Worm (Caenorhabditis elegans) whole organism, L2 larva: ENCODE results near the gene C52D10.3.

Source experiments
- C34F6.9 ChIP-seq: fragments of 150-350 bp; optimal IDR thresholded peaks from 2 replicates; lab custom pipeline; 2014; ENCODE audit warnings: missing biosample characterization, missing genetic modification characterization
- F13H6.1 ChIP-seq: sonication (generic microtip); optimal IDR thresholded peaks from 2 replicates; lab custom pipeline; 2016; ENCODE audit warnings: missing genetic modification characterization, missing compliant biosample characterization
- R02D3.7 ChIP-seq: fragments of 150-350 bp; optimal IDR thresholded peaks from 2 replicates; lab custom pipeline; 2014; ENCODE audit warnings: missing biosample characterization, missing genetic modification characterization
- aly-2 ChIP-seq: fragments of 150-350 bp; optimal IDR thresholded peaks from 2 replicates; lab custom pipeline; 2014; ENCODE audit warnings: missing biosample characterization, missing genetic modification characterization
- blmp-1 ChIP-seq: sonication (generic microtip); optimal IDR thresholded peaks from 2 replicates; lab custom pipeline; 2017; ENCODE audit warnings: missing genetic modification characterization, mild to moderate bottlenecking, missing compliant biosample characterization, antibody characterized with exemption, moderate library complexity; ENCODE audit not compliant: insufficient read depth
- crh-2 ChIP-seq: sonication (generic microtip); optimal IDR thresholded peaks from 2 replicates; lab custom pipeline; 2017; ENCODE audit warnings: missing biosample characterization, missing genetic modification characterization
- dmd-4 ChIP-seq: sonication (generic microtip); optimal IDR thresholded peaks from 2 replicates; lab custom pipeline; 2017; ENCODE audit warnings: missing biosample characterization, missing genetic modification characterization
- egl-27 ChIP-seq: sonication (generic microtip); optimal IDR thresholded peaks from 3 replicates; lab custom pipeline; 2017; ENCODE audit warnings: missing biosample characterization, missing genetic modification reagents, missing genetic modification characterization
- elt-1 ChIP-seq: fragments of 150-350 bp; optimal IDR thresholded peaks from 2 replicates; lab custom pipeline; 2014; ENCODE audit warnings: missing biosample characterization, missing genetic modification characterization
- mdl-1 ChIP-seq, 2 experiments: fragments of 150-350 bp in 1 of 2; sonication (generic microtip) in 1 of 2; optimal IDR thresholded peaks; 2 replicates each; lab custom pipeline; 2017; ENCODE audit warnings: missing biosample characterization in 2 of 2, missing genetic modification characterization in 2 of 2
- nhr-11 ChIP-seq: fragments of 150-350 bp; optimal IDR thresholded peaks from 2 replicates; lab custom pipeline; 2014; ENCODE audit warnings: missing biosample characterization, missing genetic modification characterization
- nhr-12 ChIP-seq: fragments of 150-350 bp; optimal IDR thresholded peaks from 2 replicates; lab custom pipeline; 2014; ENCODE audit warnings: missing biosample characterization, missing genetic modification characterization
- nhr-129 ChIP-seq: fragments of 150-350 bp; optimal IDR thresholded peaks from 2 replicates; lab custom pipeline; 2014; ENCODE audit warnings: missing biosample characterization, missing genetic modification characterization
- nhr-21 ChIP-seq: fragments of 150-350 bp; optimal IDR thresholded peaks from 2 replicates; lab custom pipeline; 2014; ENCODE audit warnings: missing biosample characterization, missing genetic modification characterization
- nhr-23 ChIP-seq: fragments of 150-350 bp; optimal IDR thresholded peaks from 2 replicates; lab custom pipeline; 2014; ENCODE audit warnings: missing biosample characterization, missing genetic modification reagents, missing genetic modification characterization
- nhr-237 ChIP-seq: fragments of 150-350 bp; optimal IDR thresholded peaks from 2 replicates; lab custom pipeline; 2014; ENCODE audit warnings: missing biosample characterization, missing genetic modification characterization
- nhr-25 ChIP-seq: fragments of 150-350 bp; sonication (generic microtip); optimal IDR thresholded peaks from 3 replicates; lab custom pipeline; 2014; ENCODE audit warnings: missing biosample characterization, missing genetic modification characterization
- nhr-77 ChIP-seq: fragments of 150-350 bp; optimal IDR thresholded peaks from 2 replicates; lab custom pipeline; 2014; ENCODE audit warnings: missing biosample characterization, missing genetic modification characterization
- skn-1 ChIP-seq: sonication (generic microtip); optimal IDR thresholded peaks from 2 replicates; lab custom pipeline; 2017; ENCODE audit warnings: missing biosample characterization, missing genetic modification characterization
- sma-3 ChIP-seq: sonication (generic microtip); optimal IDR thresholded peaks from 2 replicates; lab custom pipeline; 2016; ENCODE audit warnings: missing genetic modification reagents, missing genetic modification characterization, missing compliant biosample characterization
- sma-9 ChIP-seq, 2 experiments: fragments of 150-350 bp in 1 of 2; sonication (generic microtip) in 1 of 2; optimal IDR thresholded peaks; 2 replicates each; lab custom pipeline; 2014 to 2016; ENCODE audit warnings: missing genetic modification characterization in 2 of 2, mild to moderate bottlenecking in 1 of 2, missing biosample characterization in 1 of 2, missing compliant biosample characterization in 1 of 2, missing genetic modification reagents in 1 of 2, moderate library complexity in 1 of 2
- snpc-4 ChIP-seq: fragments of 150-350 bp; optimal IDR thresholded peaks from 2 replicates; lab custom pipeline; 2014; ENCODE audit warnings: missing biosample characterization, missing genetic modification characterization
- unc-55 ChIP-seq: fragments of 150-350 bp; sonication (generic microtip); optimal IDR thresholded peaks from 3 replicates; lab custom pipeline; 2014; ENCODE audit warnings: missing biosample characterization, missing genetic modification reagents, missing genetic modification characterization
- zag-1 ChIP-seq: fragments of 150-350 bp; optimal IDR thresholded peaks from 2 replicates; lab custom pipeline; 2014; ENCODE audit warnings: missing biosample characterization, missing genetic modification characterization
- ztf-1 ChIP-seq: fragments of 200-800 bp; sonication (Bioruptor generic); conservative IDR thresholded peaks from 2 replicates; pipeline ENCODE4 v1.3.6; 2022; ENCODE audit warnings: missing genetic modification characterization, missing compliant biosample characterization

Gene C52D10.3

DNA sequence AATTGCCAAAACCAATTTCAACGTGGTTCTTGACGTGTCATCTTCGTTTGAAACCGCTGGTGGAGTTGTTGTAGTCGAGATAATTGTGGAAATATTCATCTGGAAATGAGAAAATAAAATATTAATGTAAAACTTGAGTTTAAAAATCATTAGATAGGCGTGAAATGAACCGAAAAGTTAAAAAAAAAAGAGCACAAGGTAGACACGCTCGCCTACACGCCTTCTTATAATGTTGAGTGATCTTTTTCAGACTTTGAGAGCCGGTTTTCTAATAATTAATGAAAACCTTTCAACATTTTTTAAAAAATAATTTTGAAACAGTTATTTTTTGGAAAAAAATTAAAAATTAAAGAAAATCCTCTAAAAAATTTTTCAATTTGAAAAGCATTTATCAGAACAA lies 54.7 kb downstream of the C52D10.3 start, which contains the start of gene npr-32:
TSS of gene npr-32 (minus strand) at position 101 of the 400 bp plus-strand sequence.
- no peak for TF ChIP-seq nhr-21 (tag; lab: Kevin White, UChicago)
- no peak for TF ChIP-seq R02D3.7 (tag; lab: Kevin White, UChicago)
- no peak for TF ChIP-seq nhr-11 (tag; lab: Kevin White, UChicago)
- TF ChIP-seq unc-55 (GFP tag; lab: Kevin White, UChicago): no peak
- TF ChIP-seq blmp-1 (tag; lab: Kevin White, UChicago): no peak
- TF ChIP-seq elt-1 (tag; lab: Kevin White, UChicago): no peak
- TF ChIP-seq nhr-23 (tag; lab: Kevin White, UChicago): no peak
- no peak for TF ChIP-seq dmd-4 (tag; lab: Kevin White, UChicago)
- TF ChIP-seq egl-27 (tag; lab: Kevin White, UChicago): no peak
- no peak for TF ChIP-seq nhr-25 (tag; lab: Kevin White, UChicago)
- no peak for TF ChIP-seq crh-2 (tag; lab: Kevin White, UChicago)
- TF ChIP-seq nhr-12: no peak
- no peak for TF ChIP-seq nhr-77
- no peak for TF ChIP-seq nhr-237 (tag; lab: Kevin White, UChicago)
- no peak for TF ChIP-seq snpc-4

DNA sequence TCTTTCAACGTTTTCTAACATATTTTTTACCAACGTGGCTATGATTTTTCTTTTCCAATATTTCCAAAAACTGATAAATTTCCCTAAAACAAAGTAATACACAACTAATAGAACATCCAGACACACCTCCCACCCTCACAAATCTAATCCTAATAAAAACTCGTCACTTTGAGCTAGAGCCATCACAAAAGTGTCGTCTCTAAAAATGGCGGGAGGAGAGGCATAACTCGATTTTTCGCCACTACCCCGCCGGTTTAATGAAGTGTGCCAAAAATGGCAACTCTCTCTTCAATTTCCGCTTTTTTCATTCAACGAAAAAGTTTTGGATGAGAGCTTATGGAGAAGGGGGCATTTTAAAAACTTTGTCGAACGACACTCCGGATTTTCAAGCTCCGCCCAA lies 56.6 kb downstream of the C52D10.3 start:
- TF ChIP-seq sma-9 (GFP tag; optimal IDR thresholded peaks at IDR 0.05; lab: Kevin White, UChicago) (no peak), sma-9 (tag; optimal IDR thresholded peaks at IDR 0.05; lab: Kevin White, UChicago) (no peak)
- TF ChIP-seq, all 48 proteins: peak for 0

DNA sequence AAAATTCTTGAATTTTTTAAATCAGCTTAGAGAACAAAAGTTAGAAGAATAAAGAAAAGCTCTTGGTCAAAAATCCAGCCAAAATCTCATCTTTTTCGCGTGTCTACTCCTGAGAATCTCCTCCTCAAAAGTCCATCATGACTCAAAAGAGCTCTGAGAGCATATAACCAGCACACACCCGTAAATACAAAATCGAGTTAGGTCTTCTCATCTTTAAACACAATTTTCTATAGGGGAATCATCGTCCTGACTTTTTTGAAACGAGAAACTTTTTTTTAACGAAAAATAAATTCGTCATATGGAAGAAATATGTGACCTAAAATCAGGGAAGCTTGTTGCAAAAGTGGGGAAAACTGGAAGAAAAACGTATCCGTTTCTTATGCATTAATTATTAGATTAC lies 57.2 kb downstream of the C52D10.3 start:
- no peak for TF ChIP-seq sma-3 (GFP tag; lab: Kevin White, UChicago)
- peak; percentile 3 for TF ChIP-seq C34F6.9

DNA sequence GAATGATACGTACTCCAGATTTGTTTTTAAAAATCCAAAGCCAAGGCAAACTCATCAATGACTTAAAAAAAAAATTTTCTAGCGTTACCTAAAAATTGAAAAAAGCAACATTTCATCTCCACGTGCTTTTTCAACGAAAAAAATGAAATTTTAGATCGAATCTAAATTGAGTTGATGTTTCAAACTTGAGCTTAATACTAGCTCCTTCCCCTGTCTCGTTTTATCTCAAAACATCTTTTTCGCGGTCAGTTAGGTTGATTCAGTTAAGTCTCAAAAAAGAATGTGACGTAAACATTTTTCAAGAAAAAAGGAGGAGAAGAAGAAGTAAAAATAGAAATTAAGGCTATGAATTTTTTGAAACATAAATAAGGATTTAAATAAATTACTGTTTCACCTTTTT lies 60.8 kb downstream of the C52D10.3 start:
- TF ChIP-seq ztf-1 (GFP tag; lab: Robert Waterston, UW) (no peak), R02D3.7 (tag; lab: Kevin White, UChicago) (no peak), F13H6.1 (tag; lab: Kevin White, UChicago) (no peak), skn-1 (no peak), egl-27 (tag; lab: Kevin White, UChicago) (no peak)
- TF ChIP-seq, all 48 proteins: peak for 0

ce11 chrIV:17238951-17239350 lies 62.7 kb downstream of the C52D10.3 start:
- TF ChIP-seq nhr-129 (tag; lab: Kevin White, UChicago): no peak
- TF ChIP-seq mdl-1 (tag; optimal IDR thresholded peaks at IDR 0.05; lab: Kevin White, UChicago): no peak
- TF ChIP-seq elt-1 (tag; lab: Kevin White, UChicago): no peak
- TF ChIP-seq snpc-4: no peak
- TF ChIP-seq zag-1 (tag; lab: Kevin White, UChicago): no peak
- no peak for TF ChIP-seq aly-2 (tag; lab: Kevin White, UChicago)
